Worm (Caenorhabditis elegans): ENCODE results near the gene Y40B10B.1.

ce11 chrV:1966962-1967361, 5.6 kb upstream of the Y40B10B.1 start:
- no peak for TF ChIP-seq xnd-1 (tag; optimal IDR thresholded peaks at IDR 0.05)
- no peak for TF ChIP-seq nfyb-1 (GFP tag; IDR thresholded peaks at IDR 0.05)
- TF ChIP-seq cebp-1 (GFP tag; IDR thresholded peaks at IDR 0.05): no peak
- TF ChIP-seq cebp-1 (tag; optimal IDR thresholded peaks at IDR 0.05): no peak
- TF ChIP-seq hrde-1 (tag; optimal IDR thresholded peaks at IDR 0.05; ENCODE audit: borderline replicate concordance): no peak
- TF ChIP-seq Y79H2A.3 (GFP tag; conservative IDR thresholded peaks at IDR 0.05): no peak
- TF ChIP-seq F57C9.4 (tag; optimal IDR thresholded peaks at IDR 0.05): no peak
- TF ChIP-seq ccch-3 (GFP tag; optimal IDR thresholded peaks at IDR 0.05): no peak
- TF ChIP-seq lag-1 (GFP tag; IDR thresholded peaks at IDR 0.05): no peak
- no peak for TF ChIP-seq egl-44 (GFP tag; IDR thresholded peaks at IDR 0.05)
- TF ChIP-seq ztf-22 (GFP tag; optimal IDR thresholded peaks at IDR 0.05): no peak
- TF ChIP-seq egl-18 (GFP tag; IDR thresholded peaks at IDR 0.05): no peak
- no peak for TF ChIP-seq unc-62 (GFP tag; optimal IDR thresholded peaks at IDR 0.05)
- TF ChIP-seq F49E8.2 (tag; optimal IDR thresholded peaks at IDR 0.05; ENCODE audit: insufficient read depth): no peak
